Worm (Caenorhabditis elegans) whole organism, dauer: ENCODE measurements around the gene cyn-16.

Experiments used
- unc-62 ChIP-seq: sonication (generic microtip); optimal IDR thresholded peaks from 2 replicates; lab custom pipeline; 2017; ENCODE audit warnings: missing biosample characterization, missing genetic modification reagents, missing genetic modification characterization

Gene cyn-16

ce11 chrII:11994940-11995339, 41.6 kb downstream of the cyn-16 start:
- no peak for TF ChIP-seq unc-62 (GFP tag; lab: Kevin White, UChicago)

ce11 chrII:11992701-11993100, 43.8 kb downstream of the cyn-16 start, which contains the start of gene dhps-1:
TSS of gene dhps-1 (plus strand) at chrII:11993001.
- TF ChIP-seq unc-62 (GFP tag; lab: Kevin White, UChicago) = no peak

- no peak for TF ChIP-seq unc-62 (GFP tag; lab: Kevin White, UChicago)
Measured at ce11 chrII:11988724-11989123, 47.8 kb downstream of the cyn-16 start, which contains the start of gene Y17G7B.3. TSS of gene Y17G7B.3 (plus strand) at chrII:11989024.

ce11 chrII:11980110-11980509, 56.4 kb downstream of the cyn-16 start:
- no peak for TF ChIP-seq unc-62 (GFP tag; lab: Kevin White, UChicago)

DNA sequence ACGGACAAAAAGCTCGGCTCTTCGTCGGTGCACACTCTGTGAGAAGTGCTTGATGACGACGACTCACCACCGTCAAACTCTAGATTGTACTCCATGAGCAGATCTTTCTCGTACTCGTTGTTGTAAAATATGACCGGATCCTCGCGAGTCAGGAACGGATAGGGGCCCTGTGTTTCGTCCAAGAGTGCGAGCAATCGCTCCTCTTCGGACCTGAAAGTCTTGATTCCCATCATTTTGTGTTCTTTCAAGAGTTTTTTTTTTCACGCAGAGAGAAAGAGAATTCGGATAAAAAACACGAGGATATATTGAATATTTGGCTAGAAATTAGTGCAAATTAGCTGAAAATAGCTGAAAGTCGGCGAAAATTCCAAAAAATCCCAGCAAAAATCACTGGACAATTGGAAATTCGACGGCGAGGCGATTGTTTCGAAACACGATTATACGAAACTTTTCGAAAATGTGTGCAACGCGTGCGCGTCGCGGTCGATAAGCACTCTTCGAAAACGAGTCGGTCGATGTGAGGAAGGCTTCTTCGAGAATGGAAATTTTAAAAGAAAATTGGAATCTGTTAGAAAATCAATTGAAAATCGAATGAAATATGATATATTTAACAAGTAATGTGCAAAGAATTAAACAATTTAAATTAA, 57.0 kb downstream of the cyn-16 start, which contains the start of the genes ash-2 and Y17G7B.20:
ash-2 (plus strand) TSS at position 390 of the 647 bp plus-strand sequence.
Y17G7B.20 (minus strand) TSS at position 396 of the 647 bp plus-strand sequence.
- no peak for TF ChIP-seq unc-62 (GFP tag; lab: Kevin White, UChicago)

DNA sequence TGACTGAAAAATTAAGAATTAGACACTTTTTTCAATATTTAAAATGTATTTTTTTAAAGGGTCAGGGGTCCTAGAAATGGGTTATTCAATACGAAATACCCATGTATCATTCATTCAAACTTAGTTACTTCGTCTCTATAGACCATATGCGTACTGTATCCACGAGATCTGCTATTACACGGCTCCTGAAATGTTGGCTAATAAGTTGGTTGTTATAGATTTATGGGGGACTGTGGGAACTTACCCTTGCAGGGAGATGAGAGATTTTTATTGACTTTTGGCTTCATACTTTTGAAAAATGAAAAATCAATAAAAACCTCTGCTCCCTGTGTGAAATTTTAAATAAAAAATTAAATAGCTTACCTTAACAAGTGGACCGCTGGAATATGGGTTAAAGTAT, 57.6 kb downstream of the cyn-16 start:
- TF ChIP-seq unc-62 (GFP tag; lab: Kevin White, UChicago) = no peak

DNA sequence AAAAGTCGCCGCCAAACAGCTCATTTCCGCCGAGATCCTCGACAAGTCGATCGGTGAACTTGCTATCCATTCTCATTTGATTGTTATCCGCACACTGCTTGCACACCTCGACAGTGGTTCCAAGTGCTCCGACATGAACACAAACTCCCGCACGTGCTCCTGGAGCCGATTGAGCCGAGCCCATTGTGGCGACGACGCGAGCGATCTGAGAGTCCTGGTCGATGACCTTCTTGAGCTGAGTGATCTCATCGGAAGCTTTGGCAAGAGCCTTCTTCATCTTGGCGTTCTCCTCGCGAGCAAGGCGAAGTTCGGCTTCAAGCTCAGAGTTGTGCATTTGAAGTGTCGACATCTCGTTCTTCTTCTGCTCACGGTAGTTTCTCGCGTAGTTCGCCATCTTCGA, 58.1 kb downstream of the cyn-16 start:
- no peak for TF ChIP-seq unc-62 (GFP tag; lab: Kevin White, UChicago)
